Fruit fly (Drosophila melanogaster): ENCODE measurements around the gene CG11294.

The CG11294 gene

dm6 chrX:8714064-8715046 is 20.9 kb upstream of the CG11294 start, which contains the start of the genes CG2004 and CG1785:
TSS of gene CG2004 (minus strand) at chrX:8714924.
TSS of gene CG1785 (plus strand) at chrX:8714936.
- peak; percentile 91 for TF ChIP-seq OdsH (GFP tag; optimal IDR thresholded peaks at IDR 0.05)
- no peak for TF ChIP-seq tai (GFP tag; optimal IDR thresholded peaks at IDR 0.05)
- TF ChIP-seq Vsx2 (GFP tag; optimal IDR thresholded peaks at IDR 0.05; ENCODE audit: partially characterized antibody): no peak
- peak in 1 of 2 experiments; percentile 96 for TF ChIP-seq foxo (GFP tag; optimal IDR thresholded peaks at IDR 0.05)
- peak; percentile 80 for TF ChIP-seq woc (GFP tag; optimal IDR thresholded peaks at IDR 0.05)
- peak; percentile 88 for TF ChIP-seq Myc (optimal IDR thresholded peaks at IDR 0.05)
- TF ChIP-seq Dif (GFP tag; optimal IDR thresholded peaks at IDR 0.05; ENCODE audit: partially characterized antibody): no peak
- TF ChIP-seq rgr (GFP tag; optimal IDR thresholded peaks at IDR 0.05): peak; percentile 94
- TF ChIP-seq HLH106 (tag; optimal IDR thresholded peaks at IDR 0.05): peak; percentile 93
- TF ChIP-seq fru (GFP tag; optimal IDR thresholded peaks at IDR 0.05): peak; percentile 94
- peak; percentile 86 for TF ChIP-seq Jra (GFP tag; optimal IDR thresholded peaks at IDR 0.05)
- peak; percentile 95 for TF ChIP-seq h (GFP tag; optimal IDR thresholded peaks at IDR 0.05)
- TF ChIP-seq N (GFP tag; optimal IDR thresholded peaks at IDR 0.05): no peak
- TF ChIP-seq dl (GFP tag; optimal IDR thresholded peaks at IDR 0.05; ENCODE audit: insufficient read depth in 1 of 2, partially characterized antibody in 2 of 2): no peak
- peak; percentile 93 for TF ChIP-seq sv (GFP tag; optimal IDR thresholded peaks at IDR 0.05)
- no peak for TF ChIP-seq jim (GFP tag; optimal IDR thresholded peaks at IDR 0.05)
- no peak for TF ChIP-seq Hr83 (GFP tag; optimal IDR thresholded peaks at IDR 0.05; ENCODE audit: poor library complexity, severe bottlenecking)
- peak; percentile 89 for TF ChIP-seq psq (GFP tag; optimal IDR thresholded peaks at IDR 0.05)
- TF ChIP-seq usp (GFP tag; optimal IDR thresholded peaks at IDR 0.05): no peak
- TF ChIP-seq brk (GFP tag; optimal IDR thresholded peaks at IDR 0.05): no peak
- no peak for TF ChIP-seq Abd-B (GFP tag; optimal IDR thresholded peaks at IDR 0.05)
- peak; percentile 87 for TF ChIP-seq Sp1 (GFP tag; optimal IDR thresholded peaks at IDR 0.05)
- peak; percentile 90 for TF ChIP-seq br (GFP tag; optimal IDR thresholded peaks at IDR 0.05)
- no peak for TF ChIP-seq CrebA (GFP tag; optimal IDR thresholded peaks at IDR 0.05; ENCODE audit: borderline replicate concordance)
- no peak for TF ChIP-seq pan (optimal IDR thresholded peaks at IDR 0.05)
- no peak for TF ChIP-seq Mio (GFP tag; optimal IDR thresholded peaks at IDR 0.05)
- no peak for TF ChIP-seq Dfd (GFP tag; optimal IDR thresholded peaks at IDR 0.05)
- peak; percentile 90 for TF ChIP-seq ey (GFP tag; optimal IDR thresholded peaks at IDR 0.05)
- TF ChIP-seq CG9705 (GFP tag; optimal IDR thresholded peaks at IDR 0.05): peak; percentile 87
- TF ChIP-seq GATAd (GFP tag; optimal IDR thresholded peaks at IDR 0.05): peak; percentile 88
- peak; percentile 92 for TF ChIP-seq Hnf4 (GFP tag; optimal IDR thresholded peaks at IDR 0.05)
- TF ChIP-seq Rel (GFP tag; optimal IDR thresholded peaks at IDR 0.05): no peak
- TF ChIP-seq Rel (tag; optimal IDR thresholded peaks at IDR 0.05): peak; percentile 70
- peak; percentile 84 for TF ChIP-seq sage (GFP tag; optimal IDR thresholded peaks at IDR 0.05)
- TF ChIP-seq dmrt93B (GFP tag; optimal IDR thresholded peaks at IDR 0.05): peak; percentile 87
- peak; percentile 81 for TF ChIP-seq dsf (GFP tag; optimal IDR thresholded peaks at IDR 0.05; ENCODE audit: borderline replicate concordance)
- no peak for TF ChIP-seq lola (GFP tag; optimal IDR thresholded peaks at IDR 0.05)
- peak; percentile 42 for TF ChIP-seq CG32264 (GFP tag; optimal IDR thresholded peaks at IDR 0.05)
- TF ChIP-seq Hr78 (GFP tag; optimal IDR thresholded peaks at IDR 0.05): no peak

DNA sequence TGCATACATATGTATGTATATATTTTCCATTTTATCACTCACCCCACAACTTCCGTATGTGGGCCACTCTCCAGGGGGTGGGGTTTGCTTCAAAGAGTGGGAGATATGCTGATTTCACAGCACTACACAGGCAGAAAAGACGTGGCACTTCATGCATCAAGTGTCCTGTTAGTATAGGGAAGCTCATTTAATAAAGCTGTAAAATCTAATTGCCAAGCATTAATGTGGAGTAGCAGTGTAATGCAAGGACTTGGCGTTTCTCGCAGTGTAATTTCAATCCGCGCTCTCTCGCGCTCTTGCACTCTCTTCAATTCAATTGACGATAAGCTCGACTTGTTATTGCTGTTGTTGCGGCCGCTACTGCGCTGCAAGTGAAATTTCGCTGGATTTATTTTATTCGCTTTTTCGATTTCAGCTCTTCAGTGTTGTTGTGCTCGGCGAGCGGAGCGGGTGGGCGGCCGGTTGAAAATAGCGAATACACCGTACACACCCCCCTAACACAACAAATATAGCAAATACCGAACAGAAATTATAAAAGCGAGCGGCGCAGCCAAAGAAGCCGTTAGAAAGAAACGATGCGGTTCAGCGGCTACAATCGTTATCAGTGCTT is 15.9 kb upstream of the CG11294 start, which contains the start of gene Hexo2:
TSS of gene Hexo2 (plus strand) at position 419 of the 610 bp plus-strand sequence.
- no peak for TF ChIP-seq Abd-B (GFP tag; optimal IDR thresholded peaks at IDR 0.05)
- TF ChIP-seq woc (GFP tag; optimal IDR thresholded peaks at IDR 0.05): peak; percentile 86
- TF ChIP-seq sv (GFP tag; optimal IDR thresholded peaks at IDR 0.05): peak; percentile 90
- TF ChIP-seq Dif (GFP tag; optimal IDR thresholded peaks at IDR 0.05; ENCODE audit: partially characterized antibody): no peak
- peak; percentile 81 for TF ChIP-seq Hr83 (GFP tag; optimal IDR thresholded peaks at IDR 0.05; ENCODE audit: poor library complexity, severe bottlenecking)
- peak; percentile 97 for TF ChIP-seq ey (GFP tag; optimal IDR thresholded peaks at IDR 0.05)
- peak; percentile 95 for TF ChIP-seq rgr (GFP tag; optimal IDR thresholded peaks at IDR 0.05)
- TF ChIP-seq GATAd (GFP tag; optimal IDR thresholded peaks at IDR 0.05): peak; percentile 84
- TF ChIP-seq Hnf4 (GFP tag; optimal IDR thresholded peaks at IDR 0.05): peak; percentile 97
- no peak for TF ChIP-seq usp (GFP tag; optimal IDR thresholded peaks at IDR 0.05)
- peak; percentile 3 to 97 for TF ChIP-seq foxo (GFP tag; optimal IDR thresholded peaks at IDR 0.05)
- peak; percentile 93 for TF ChIP-seq OdsH (GFP tag; optimal IDR thresholded peaks at IDR 0.05)
- no peak for TF ChIP-seq Vsx2 (GFP tag; optimal IDR thresholded peaks at IDR 0.05; ENCODE audit: partially characterized antibody)
- no peak for TF ChIP-seq pan (optimal IDR thresholded peaks at IDR 0.05)
- TF ChIP-seq sage (GFP tag; optimal IDR thresholded peaks at IDR 0.05): peak; percentile 87
- peak; percentile 96 for TF ChIP-seq h (GFP tag; optimal IDR thresholded peaks at IDR 0.05)
- TF ChIP-seq jim (GFP tag; optimal IDR thresholded peaks at IDR 0.05): no peak
- no peak for TF ChIP-seq lola (GFP tag; optimal IDR thresholded peaks at IDR 0.05)
- TF ChIP-seq CrebA (GFP tag; optimal IDR thresholded peaks at IDR 0.05; ENCODE audit: borderline replicate concordance): no peak
- peak; percentile 35 for TF ChIP-seq Rel (GFP tag; optimal IDR thresholded peaks at IDR 0.05)
- peak; percentile 75 for TF ChIP-seq Rel (tag; optimal IDR thresholded peaks at IDR 0.05)
- peak; percentile 73 for TF ChIP-seq dsf (GFP tag; optimal IDR thresholded peaks at IDR 0.05; ENCODE audit: borderline replicate concordance)
- TF ChIP-seq br (GFP tag; optimal IDR thresholded peaks at IDR 0.05): peak; percentile 95
- TF ChIP-seq dmrt93B (GFP tag; optimal IDR thresholded peaks at IDR 0.05): peak; percentile 96
- no peak for TF ChIP-seq brk (GFP tag; optimal IDR thresholded peaks at IDR 0.05)
- peak; percentile 90 for TF ChIP-seq CG9705 (GFP tag; optimal IDR thresholded peaks at IDR 0.05)
- TF ChIP-seq Sp1 (GFP tag; optimal IDR thresholded peaks at IDR 0.05): peak; percentile 93
- TF ChIP-seq Jra (GFP tag; optimal IDR thresholded peaks at IDR 0.05): peak; percentile 90
- TF ChIP-seq HLH106 (tag; optimal IDR thresholded peaks at IDR 0.05): peak; percentile 96
- peak; percentile 81 for TF ChIP-seq Mio (GFP tag; optimal IDR thresholded peaks at IDR 0.05)
- TF ChIP-seq psq (GFP tag; optimal IDR thresholded peaks at IDR 0.05): peak; percentile 89
- TF ChIP-seq Dfd (GFP tag; optimal IDR thresholded peaks at IDR 0.05): no peak
- peak; percentile 97 for TF ChIP-seq fru (GFP tag; optimal IDR thresholded peaks at IDR 0.05)
- no peak for TF ChIP-seq tai (GFP tag; optimal IDR thresholded peaks at IDR 0.05)
- TF ChIP-seq CG32264 (GFP tag; optimal IDR thresholded peaks at IDR 0.05): peak; percentile 87
- TF ChIP-seq Myc (optimal IDR thresholded peaks at IDR 0.05): no peak
